Fruit fly (Drosophila melanogaster) whole organism, wandering third instar larva: Measurements from ENCODE around the gene CG10252.

Experiments
- Abd-B ChIP-seq: fragments of >200 bp; optimal IDR thresholded peaks from 2 replicates; lab custom pipeline; 2017; ENCODE audit warnings: missing biosample characterization, missing genetic modification characterization
- CG32264 ChIP-seq: fragments of 200-800 bp; sonication (Bioruptor generic); optimal IDR thresholded peaks from 2 replicates; lab custom pipeline; 2016; ENCODE audit warnings: missing biosample characterization, missing genetic modification characterization
- CG9705 ChIP-seq: fragments of 200-800 bp; sonication (Bioruptor generic); optimal IDR thresholded peaks from 2 replicates; lab custom pipeline; 2018; ENCODE audit warnings: missing biosample characterization, mild to moderate bottlenecking, missing genetic modification characterization
- CrebA ChIP-seq: fragments of 200-800 bp; sonication (Bioruptor generic); optimal IDR thresholded peaks from 2 replicates; lab custom pipeline; 2016; ENCODE audit warnings: missing biosample characterization, mild to moderate bottlenecking, missing genetic modification characterization, borderline replicate concordance
- Dfd ChIP-seq: fragments of >200 bp; optimal IDR thresholded peaks from 2 replicates; lab custom pipeline; 2017; ENCODE audit warnings: missing biosample characterization, missing genetic modification characterization
- Dif ChIP-seq: fragments of 200-275, 200-300 bp; sonication (Bioruptor generic); optimal IDR thresholded peaks from 2 replicates; lab custom pipeline; 2018; ENCODE audit warnings: missing biosample characterization, missing genetic modification characterization; ENCODE audit not compliant: partially characterized antibody
- GATAd ChIP-seq: sonication (Bioruptor generic); optimal IDR thresholded peaks from 2 replicates; lab custom pipeline; 2016; ENCODE audit warnings: missing biosample characterization, missing genetic modification characterization
- HLH106 ChIP-seq: fragments of 200-800 bp; optimal IDR thresholded peaks from 3 replicates; lab custom pipeline; 2019; ENCODE audit warnings: missing biosample characterization, mild to moderate bottlenecking, missing genetic modification characterization, moderate library complexity
- Hnf4 ChIP-seq: fragments of 200-800 bp; sonication (Bioruptor generic); optimal IDR thresholded peaks from 2 replicates; lab custom pipeline; 2016; ENCODE audit warnings: missing biosample characterization, mild to moderate bottlenecking, missing genetic modification characterization
- Hr78 ChIP-seq: fragments of >200 bp; optimal IDR thresholded peaks from 2 replicates; lab custom pipeline; 2017; ENCODE audit warnings: missing biosample characterization, missing genetic modification characterization
- Hr83 ChIP-seq: fragments of 200-300 bp; sonication (Bioruptor generic); optimal IDR thresholded peaks from 2 replicates; lab custom pipeline; 2016; ENCODE audit warnings: missing biosample characterization, mild to moderate bottlenecking, missing genetic modification characterization, moderate library complexity; ENCODE audit not compliant: poor library complexity, severe bottlenecking
- Jra ChIP-seq: sonication (Bioruptor generic); optimal IDR thresholded peaks from 2 replicates; lab custom pipeline; 2016; ENCODE audit warnings: missing biosample characterization, missing genetic modification characterization
- Mio ChIP-seq: sonication (Bioruptor generic); optimal IDR thresholded peaks from 2 replicates; lab custom pipeline; 2016; ENCODE audit warnings: missing biosample characterization, missing genetic modification characterization
- Myc ChIP-seq: fragments of >200 bp; optimal IDR thresholded peaks from 2 replicates; lab custom pipeline; 2017
- OdsH ChIP-seq: fragments of 200-800 bp; sonication (Bioruptor generic); optimal IDR thresholded peaks from 2 replicates; lab custom pipeline; 2016; ENCODE audit warnings: missing biosample characterization, mild to moderate bottlenecking, missing genetic modification characterization
- Rel ChIP-seq, 2 experiments: fragments of 200-800 bp; sonication (Bioruptor generic) in 1 of 2; optimal IDR thresholded peaks; 2 replicates in 1 of 2; 3 replicates in 1 of 2; lab custom pipeline; 2016 to 2019; ENCODE audit warnings: mild to moderate bottlenecking in 2 of 2, missing biosample characterization in 2 of 2, missing genetic modification characterization in 2 of 2, moderate library complexity in 1 of 2
- Sp1 ChIP-seq: fragments of 200-800 bp; sonication (Bioruptor generic); optimal IDR thresholded peaks from 3 replicates; lab custom pipeline; 2019; ENCODE audit warnings: missing biosample characterization, mild to moderate bottlenecking, missing genetic modification characterization, moderate library complexity
- br ChIP-seq: fragments of 200-800 bp; sonication (Bioruptor generic); optimal IDR thresholded peaks from 2 replicates; lab custom pipeline; 2016; ENCODE audit warnings: missing biosample characterization, missing genetic modification characterization
- brk ChIP-seq: fragments of 200-800 bp; sonication (Bioruptor generic); optimal IDR thresholded peaks from 2 replicates; lab custom pipeline; 2016; ENCODE audit warnings: missing biosample characterization, mild to moderate bottlenecking, missing genetic modification characterization
- dl ChIP-seq, 2 experiments: fragments of 175-275, 200-275 bp in 1 of 2; fragments of 200-275 bp in 1 of 2; sonication (Bioruptor generic); optimal IDR thresholded peaks; lab custom pipeline; 2018; ENCODE audit warnings: mild to moderate bottlenecking in 2 of 2, missing biosample characterization in 2 of 2, missing genetic modification characterization in 2 of 2, moderate library complexity in 2 of 2; ENCODE audit not compliant: partially characterized antibody in 2 of 2, insufficient read depth in 1 of 2
- dmrt93B ChIP-seq: fragments of 200-800 bp; sonication (Bioruptor generic); optimal IDR thresholded peaks from 2 replicates; lab custom pipeline; 2018; ENCODE audit warnings: missing biosample characterization, mild to moderate bottlenecking, missing genetic modification characterization
- dsf ChIP-seq: sonication (Bioruptor generic); optimal IDR thresholded peaks from 2 replicates; lab custom pipeline; 2016; ENCODE audit warnings: missing biosample characterization, missing genetic modification characterization, borderline replicate concordance
- ey ChIP-seq: fragments of 200-800 bp; sonication (Bioruptor generic); optimal IDR thresholded peaks from 2 replicates; lab custom pipeline; 2016; ENCODE audit warnings: missing biosample characterization, missing genetic modification characterization
- foxo ChIP-seq, 2 experiments: fragments of 200-800 bp; sonication (Bioruptor generic); optimal IDR thresholded peaks; 2 replicates in 1 of 2; 3 replicates in 1 of 2; lab custom pipeline; 2016 to 2017; ENCODE audit warnings: missing biosample characterization in 2 of 2, missing genetic modification characterization in 2 of 2
- fru ChIP-seq: fragments of 200-800 bp; sonication (Bioruptor generic); optimal IDR thresholded peaks from 3 replicates; lab custom pipeline; 2016; ENCODE audit warnings: missing biosample characterization, mild to moderate bottlenecking, missing genetic modification characterization
- h ChIP-seq: fragments of 200-800 bp; sonication (Bioruptor generic); optimal IDR thresholded peaks from 3 replicates; lab custom pipeline; 2016; ENCODE audit warnings: missing biosample characterization, mild to moderate bottlenecking, missing genetic modification characterization
- jim ChIP-seq: fragments of 175-275, 200-325 bp; sonication (Bioruptor generic); optimal IDR thresholded peaks from 2 replicates; lab custom pipeline; 2016; ENCODE audit warnings: missing biosample characterization, mild to moderate bottlenecking, missing genetic modification characterization
- lola ChIP-seq: fragments of >200 bp; optimal IDR thresholded peaks from 2 replicates; lab custom pipeline; 2017; ENCODE audit warnings: missing biosample characterization, missing genetic modification characterization
- psq ChIP-seq: fragments of 200-800 bp; sonication (Bioruptor generic); optimal IDR thresholded peaks from 3 replicates; lab custom pipeline; 2017; ENCODE audit warnings: missing biosample characterization, mild to moderate bottlenecking, missing genetic modification characterization, moderate library complexity
- rgr ChIP-seq: fragments of 200-800 bp; sonication (Bioruptor generic); optimal IDR thresholded peaks from 3 replicates; lab custom pipeline; 2016; ENCODE audit warnings: missing biosample characterization, mild to moderate bottlenecking, missing genetic modification characterization
- sage ChIP-seq: fragments of 200-800 bp; sonication (Bioruptor generic); optimal IDR thresholded peaks from 2 replicates; lab custom pipeline; 2016; ENCODE audit warnings: missing biosample characterization, mild to moderate bottlenecking, missing genetic modification characterization
- sv ChIP-seq: fragments of 200-800 bp; sonication (Bioruptor generic); optimal IDR thresholded peaks from 3 replicates; lab custom pipeline; 2016; ENCODE audit warnings: missing biosample characterization, missing genetic modification characterization
- tai ChIP-seq: sonication (Bioruptor generic); optimal IDR thresholded peaks from 2 replicates; lab custom pipeline; 2016; ENCODE audit warnings: missing biosample characterization, missing genetic modification characterization
- usp ChIP-seq: fragments of >200 bp; optimal IDR thresholded peaks from 2 replicates; lab custom pipeline; 2017; ENCODE audit warnings: missing biosample characterization, missing genetic modification characterization
- woc ChIP-seq: sonication (Bioruptor generic); optimal IDR thresholded peaks from 2 replicates; lab custom pipeline; 2016; ENCODE audit warnings: missing biosample characterization, mild to moderate bottlenecking, missing genetic modification characterization

CG10252 gene

DNA sequence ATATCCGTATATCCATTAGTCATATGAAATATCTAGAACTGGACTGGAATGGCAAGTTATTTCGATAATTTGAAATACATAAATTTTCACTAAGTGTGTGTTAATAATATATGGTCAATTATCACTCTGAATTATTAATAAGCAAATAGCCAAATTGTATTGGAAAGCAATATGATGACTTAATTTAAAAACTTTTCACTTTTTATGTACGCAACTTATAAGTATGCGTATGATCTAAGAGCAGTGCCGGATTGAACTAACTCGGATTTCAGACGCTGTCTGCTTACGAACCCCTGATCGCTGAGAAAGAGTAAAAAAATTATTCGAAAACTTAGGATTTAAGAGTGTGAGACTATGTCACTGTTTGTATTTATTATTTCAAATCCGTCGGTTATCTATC is 25.5 kb upstream of the CG10252 start, which contains the start of gene CG10232:
TSS of gene CG10232 (minus strand) at position 101 of the 400 bp plus-strand sequence.
- TF ChIP-seq h (GFP tag; lab: Kevin White, UChicago) = no peak
- TF ChIP-seq Myc (lab: Kevin White, UChicago) = no peak
- no peak for TF ChIP-seq brk (GFP tag; lab: Kevin White, UChicago)
- no peak for TF ChIP-seq CG9705 (GFP tag; lab: Kevin White, UChicago)
- no peak for TF ChIP-seq Abd-B (GFP tag; lab: Kevin White, UChicago)
- no peak for TF ChIP-seq jim (GFP tag; lab: Kevin White, UChicago)
- TF ChIP-seq Dfd (GFP tag; lab: Kevin White, UChicago) = no peak
- no peak for TF ChIP-seq dmrt93B (GFP tag; lab: Kevin White, UChicago)
- no peak for TF ChIP-seq Rel (GFP tag; optimal IDR thresholded peaks at IDR 0.05; lab: Kevin White, UChicago)
- no peak for TF ChIP-seq Rel (tag; optimal IDR thresholded peaks at IDR 0.05; lab: Kevin White, UChicago)
- no peak for TF ChIP-seq tai
- TF ChIP-seq CG32264 = no peak
- no peak for TF ChIP-seq CrebA (GFP tag; lab: Kevin White, UChicago)
- TF ChIP-seq psq (GFP tag; lab: Kevin White, UChicago) = no peak
- TF ChIP-seq Hr83 = no peak
- no peak for TF ChIP-seq usp
- TF ChIP-seq Hr78 (GFP tag; lab: Kevin White, UChicago) = no peak
- TF ChIP-seq Jra (GFP tag; lab: Kevin White, UChicago) = no peak
- no peak for TF ChIP-seq GATAd (GFP tag; lab: Kevin White, UChicago)
- TF ChIP-seq dl (GFP tag; optimal IDR thresholded peaks at IDR 0.05; lab: Kevin White, UChicago; ENCODE audit: insufficient read depth in 1 of 2, partially characterized antibody in 2 of 2) = no peak

- TF ChIP-seq psq (GFP tag; lab: Kevin White, UChicago) (no peak), dl (GFP tag; optimal IDR thresholded peaks at IDR 0.05; lab: Kevin White, UChicago; ENCODE audit: insufficient read depth in 1 of 2, partially characterized antibody in 2 of 2) (no peak), Myc (lab: Kevin White, UChicago) (no peak), sage (GFP tag; lab: Kevin White, UChicago) (no peak), Sp1 (GFP tag; lab: Kevin White, UChicago) (no peak), OdsH (GFP tag; lab: Kevin White, UChicago) (no peak)
- TF ChIP-seq, all 38 proteins: peak for 0
Observed at dm6 chr3R:23718297-23718941, 22.4 kb upstream of the CG10252 start, which contains the start of gene nau. Gene nau (minus strand): TSS chr3R:23718357.

- TF ChIP-seq woc (GFP tag; lab: Kevin White, UChicago) (no peak), GATAd (GFP tag; lab: Kevin White, UChicago) (no peak), Myc (lab: Kevin White, UChicago) (no peak), Dif (GFP tag; lab: Kevin White, UChicago) (no peak), CrebA (GFP tag; lab: Kevin White, UChicago) (peak; percentile 84)
Observed at dm6 chr3R:23714852-23715251, 18.8 kb upstream of the CG10252 start.

dm6 chr3R:23713901-23714300 is 17.9 kb upstream of the CG10252 start:
- TF ChIP-seq lola (GFP tag; lab: Kevin White, UChicago) = no peak
- peak; percentile 76 for TF ChIP-seq tai
- TF ChIP-seq Jra (GFP tag; lab: Kevin White, UChicago) = peak; percentile 83
- peak; percentile 87 for TF ChIP-seq rgr
- TF ChIP-seq dsf (GFP tag; lab: Kevin White, UChicago) = peak; percentile 37
- peak; percentile 76 for TF ChIP-seq psq (GFP tag; lab: Kevin White, UChicago)
- TF ChIP-seq sv (GFP tag; lab: Kevin White, UChicago) = peak; percentile 45
- TF ChIP-seq HLH106 (tag; lab: Kevin White, UChicago) = peak; percentile 78
- TF ChIP-seq CG32264 = peak; percentile 61
- TF ChIP-seq Abd-B (GFP tag; lab: Kevin White, UChicago) = no peak
- peak; percentile 90 for TF ChIP-seq br (GFP tag; lab: Kevin White, UChicago)
- TF ChIP-seq foxo (GFP tag; optimal IDR thresholded peaks at IDR 0.05; lab: Kevin White, UChicago) = peak; percentile 55 to 88
- TF ChIP-seq Hnf4 (GFP tag; lab: Kevin White, UChicago) = peak; percentile 91
- peak; percentile 10 for TF ChIP-seq Mio (GFP tag; lab: Kevin White, UChicago)
- peak; percentile 86 for TF ChIP-seq ey (GFP tag; lab: Kevin White, UChicago)
- TF ChIP-seq Sp1 (GFP tag; lab: Kevin White, UChicago) = peak; percentile 86
- peak; percentile 74 for TF ChIP-seq CG9705 (GFP tag; lab: Kevin White, UChicago)
- peak; percentile 65 for TF ChIP-seq sage (GFP tag; lab: Kevin White, UChicago)
- TF ChIP-seq Hr78 (GFP tag; lab: Kevin White, UChicago) = no peak
- TF ChIP-seq brk (GFP tag; lab: Kevin White, UChicago) = peak; percentile 72
- no peak for TF ChIP-seq Dif (GFP tag; lab: Kevin White, UChicago)
- TF ChIP-seq Rel (GFP tag; optimal IDR thresholded peaks at IDR 0.05; lab: Kevin White, UChicago) = peak; percentile 22
- TF ChIP-seq Rel (tag; optimal IDR thresholded peaks at IDR 0.05; lab: Kevin White, UChicago) = peak; percentile 21
- no peak for TF ChIP-seq usp
- TF ChIP-seq fru (GFP tag; lab: Kevin White, UChicago) = peak; percentile 87
- peak; percentile 75 for TF ChIP-seq dmrt93B (GFP tag; lab: Kevin White, UChicago)
- peak; percentile 90 for TF ChIP-seq h (GFP tag; lab: Kevin White, UChicago)
- no peak for TF ChIP-seq Dfd (GFP tag; lab: Kevin White, UChicago)
- peak; percentile 65 for TF ChIP-seq woc (GFP tag; lab: Kevin White, UChicago)
- TF ChIP-seq OdsH (GFP tag; lab: Kevin White, UChicago) = peak; percentile 88
- no peak for TF ChIP-seq jim (GFP tag; lab: Kevin White, UChicago)
